Worm (Caenorhabditis elegans) whole organism, L4 larva: ENCODE measurements around the gene C25H3.3.

Experiments
- F10B5.3 ChIP-seq: sonication (generic microtip); optimal IDR thresholded peaks from 2 replicates; lab custom pipeline; 2016; ENCODE audit warnings: mild to moderate bottlenecking, missing genetic modification characterization, missing compliant biosample characterization
- F37D6.2 ChIP-seq: sonication (generic microtip); optimal IDR thresholded peaks from 2 replicates; lab custom pipeline; 2016; ENCODE audit warnings: mild to moderate bottlenecking, missing genetic modification characterization, missing compliant biosample characterization
- F44E2.7 ChIP-seq: fragments of 200-800 bp; sonication (Bioruptor generic); IDR thresholded peaks from 2 replicates; pipeline ENCODE4 v2.1.2; 2022; ENCODE audit warnings: missing genetic modification characterization, missing compliant biosample characterization
- R02D3.7 ChIP-seq: fragments of 150-350 bp; sonication (generic microtip); optimal IDR thresholded peaks from 3 replicates; lab custom pipeline; 2014; ENCODE audit warnings: missing biosample characterization, missing genetic modification characterization
- Y75B8A.6 ChIP-seq: fragments of 200-800 bp; sonication (Bioruptor generic); IDR thresholded peaks from 2 replicates; pipeline ENCODE4 v1.3.6; 2022; ENCODE audit warnings: missing genetic modification reagents, missing genetic modification characterization, missing compliant biosample characterization
- ZK337.2 ChIP-seq: fragments of 200-800 bp; sonication (Bioruptor generic); IDR thresholded peaks from 2 replicates; pipeline ENCODE4 v1.3.6; 2022; ENCODE audit warnings: missing genetic modification reagents, missing genetic modification characterization, missing compliant biosample characterization
- arid-1 ChIP-seq: fragments of 200-800 bp; sonication (Bioruptor generic); conservative IDR thresholded peaks from 2 replicates; pipeline ENCODE4 v1.3.6; 2022; ENCODE audit warnings: missing genetic modification reagents, missing genetic modification characterization, missing compliant biosample characterization
- ceh-28 ChIP-seq: fragments of 150-350 bp; optimal IDR thresholded peaks from 2 replicates; lab custom pipeline; 2014; ENCODE audit warnings: missing biosample characterization, missing genetic modification reagents, missing genetic modification characterization
- ctbp-1 ChIP-seq: fragments of 200-800 bp; sonication (Bioruptor generic); IDR thresholded peaks from 2 replicates; pipeline ENCODE4 v1.3.6; 2022; ENCODE audit warnings: missing genetic modification reagents, missing genetic modification characterization, missing compliant biosample characterization
- daf-19 ChIP-seq: fragments of 200-800 bp; sonication (Bioruptor generic); conservative IDR thresholded peaks from 2 replicates; pipeline ENCODE4 v1.3.6; 2022; ENCODE audit warnings: missing genetic modification characterization, missing compliant biosample characterization
- daf-8 ChIP-seq: fragments of 200-800 bp; sonication (Bioruptor generic); IDR thresholded peaks from 2 replicates; pipeline ENCODE4 v1.3.6; 2022; ENCODE audit warnings: missing genetic modification characterization, missing compliant biosample characterization
- dmd-9 ChIP-seq: fragments of 200-800 bp; sonication (Bioruptor generic); IDR thresholded peaks from 2 replicates; pipeline ENCODE4 v1.3.6; 2022; ENCODE audit warnings: missing genetic modification reagents, missing genetic modification characterization, missing compliant biosample characterization
- dpl-1 ChIP-seq: fragments of 150-350 bp; optimal IDR thresholded peaks from 2 replicates; lab custom pipeline; 2014; ENCODE audit warnings: missing biosample characterization, missing genetic modification reagents, missing genetic modification characterization
- duxl-1 ChIP-seq: sonication (generic microtip); optimal IDR thresholded peaks from 2 replicates; lab custom pipeline; 2016; ENCODE audit warnings: mild to moderate bottlenecking, missing genetic modification characterization, moderate library complexity, missing compliant biosample characterization; ENCODE audit not compliant: poor library complexity
- dve-1 ChIP-seq: sonication (generic microtip); optimal IDR thresholded peaks from 2 replicates; lab custom pipeline; 2017; ENCODE audit warnings: antibody characterized with exemption, mild to moderate bottlenecking, missing genetic modification characterization, missing compliant biosample characterization; ENCODE audit not compliant: insufficient read depth
- egl-43 ChIP-seq: fragments of 200-800 bp; sonication (Bioruptor generic); IDR thresholded peaks from 2 replicates; pipeline ENCODE4 v1.3.6; 2022; ENCODE audit warnings: missing genetic modification reagents, missing genetic modification characterization, missing compliant biosample characterization
- hlh-11 ChIP-seq: fragments of 200-800 bp; sonication (Bioruptor generic); optimal IDR thresholded peaks from 2 replicates; lab custom pipeline; 2018; ENCODE audit warnings: mild to moderate bottlenecking, missing genetic modification characterization, missing compliant biosample characterization
- hlh-30 ChIP-seq: sonication (generic microtip); optimal IDR thresholded peaks from 2 replicates; lab custom pipeline; 2017; ENCODE audit warnings: antibody characterized with exemption, mild to moderate bottlenecking, missing genetic modification characterization, missing compliant biosample characterization; ENCODE audit not compliant: insufficient read depth
- jun-1 ChIP-seq: fragments of 150-350 bp; optimal IDR thresholded peaks from 2 replicates; lab custom pipeline; 2014; ENCODE audit warnings: missing biosample characterization, missing genetic modification reagents, missing genetic modification characterization
- lim-7 ChIP-seq: fragments of 200-800 bp; sonication (Bioruptor generic); IDR thresholded peaks from 2 replicates; pipeline ENCODE4 v1.3.6; 2022; ENCODE audit warnings: missing genetic modification characterization, missing compliant biosample characterization
- lin-15B ChIP-seq: fragments of 150-350 bp; sonication (generic microtip); optimal IDR thresholded peaks from 3 replicates; lab custom pipeline; 2014; ENCODE audit warnings: missing biosample characterization, missing genetic modification characterization
- lin-38 ChIP-seq: fragments of 200-800 bp; sonication (Bioruptor generic); IDR thresholded peaks from 2 replicates; pipeline ENCODE4 v1.3.6; 2022; ENCODE audit warnings: missing genetic modification reagents, missing genetic modification characterization, missing compliant biosample characterization
- lsy-2 ChIP-seq, 2 experiments: fragments of 150-350 bp in 1 of 2; sonication (generic microtip) in 1 of 2; optimal IDR thresholded peaks; 2 replicates each; lab custom pipeline; 2014 to 2017; ENCODE audit warnings: missing biosample characterization in 2 of 2, missing genetic modification characterization in 2 of 2
- madf-5 ChIP-seq, 2 experiments: fragments of 200-800 bp; sonication (Bioruptor generic); IDR thresholded peaks; 2 replicates each; pipeline ENCODE4 v1.3.6; 2022; ENCODE audit warnings: missing compliant biosample characterization in 2 of 2, missing genetic modification characterization in 2 of 2
- mdl-1 ChIP-seq, 2 experiments: fragments of 150-350 bp in 1 of 2; sonication (generic microtip) in 1 of 2; optimal IDR thresholded peaks; 2 replicates each; lab custom pipeline; 2014 to 2017; ENCODE audit warnings: missing biosample characterization in 2 of 2, missing genetic modification characterization in 2 of 2
- mes-2 ChIP-seq: sonication (generic microtip); optimal IDR thresholded peaks from 2 replicates; lab custom pipeline; 2016; ENCODE audit warnings: missing genotype, mild to moderate bottlenecking, missing genetic modification characterization, missing compliant biosample characterization; ENCODE audit not compliant: poor library complexity, severe bottlenecking
- mxl-2 ChIP-seq: fragments of 200-800 bp; sonication (Bioruptor generic); conservative IDR thresholded peaks from 2 replicates; pipeline ENCODE4 v1.3.6; 2022; ENCODE audit warnings: missing genetic modification reagents, missing genetic modification characterization, missing compliant biosample characterization
- mxl-3 ChIP-seq: fragments of 200-800 bp; sonication (Bioruptor generic); optimal IDR thresholded peaks from 2 replicates; lab custom pipeline; 2018; ENCODE audit warnings: mild to moderate bottlenecking, missing genetic modification characterization, missing compliant biosample characterization
- nhr-48 ChIP-seq: sonication (generic microtip); optimal IDR thresholded peaks from 2 replicates; lab custom pipeline; 2016; ENCODE audit warnings: mild to moderate bottlenecking, missing genetic modification characterization, missing compliant biosample characterization
- nhr-6 ChIP-seq: fragments of 150-350 bp; optimal IDR thresholded peaks from 2 replicates; lab custom pipeline; 2014; ENCODE audit warnings: missing biosample characterization, missing genetic modification characterization
- saeg-2 ChIP-seq: fragments of 200-800 bp; sonication (Bioruptor generic); IDR thresholded peaks from 2 replicates; pipeline ENCODE4 v1.3.6; 2022; ENCODE audit warnings: missing genetic modification reagents, missing genetic modification characterization, missing compliant biosample characterization
- sdz-12 ChIP-seq: fragments of 200-800 bp; sonication (Bioruptor generic); optimal IDR thresholded peaks from 2 replicates; lab custom pipeline; 2018; ENCODE audit warnings: mild to moderate bottlenecking, missing genetic modification characterization, missing compliant biosample characterization
- set-16 ChIP-seq: fragments of 200-800 bp; sonication (Bioruptor generic); IDR thresholded peaks from 2 replicates; pipeline ENCODE4 v1.3.6; 2022; ENCODE audit warnings: missing genetic modification reagents, missing genetic modification characterization, missing compliant biosample characterization
- snpc-1.2 ChIP-seq: fragments of 200-800 bp; sonication (Bioruptor generic); IDR thresholded peaks from 2 replicates; pipeline ENCODE4 v1.3.6; 2022; ENCODE audit warnings: missing genetic modification reagents, missing genetic modification characterization, missing compliant biosample characterization
- spr-3 ChIP-seq: fragments of 200-800 bp; sonication (Bioruptor generic); optimal IDR thresholded peaks from 2 replicates; lab custom pipeline; 2018; ENCODE audit warnings: mild to moderate bottlenecking, missing genetic modification characterization, missing compliant biosample characterization
- tag-97 ChIP-seq: fragments of 200-800 bp; sonication (Bioruptor generic); IDR thresholded peaks from 2 replicates; pipeline ENCODE4 v1.3.6; 2022; ENCODE audit warnings: missing genetic modification characterization, missing compliant biosample characterization
- unc-62 ChIP-seq, 3 experiments: fragments of 150-350 bp in 1 of 3; sonication (generic microtip); optimal IDR thresholded peaks in 2 of 3; peaks in 1 of 3; 1 replicate in 1 of 3; 2 replicates in 2 of 3; lab custom pipeline; 2014 to 2017; ENCODE audit warnings: missing biosample characterization in 3 of 3, missing genetic modification characterization in 3 of 3, missing genetic modification reagents in 3 of 3, missing genotype in 1 of 3
- zip-2 ChIP-seq: fragments of 150-350 bp; optimal IDR thresholded peaks from 2 replicates; lab custom pipeline; 2014; ENCODE audit warnings: missing biosample characterization, missing genetic modification characterization
- ztf-11 ChIP-seq: fragments of 150-350 bp; optimal IDR thresholded peaks from 2 replicates; lab custom pipeline; 2014; ENCODE audit warnings: missing biosample characterization, missing genetic modification characterization
- ztf-7 ChIP-seq: fragments of 150-350 bp; optimal IDR thresholded peaks from 2 replicates; lab custom pipeline; 2014; ENCODE audit warnings: missing biosample characterization, missing genetic modification characterization

The C25H3.3 gene

ce11 chrII:5701485-5701884 is 7.5 kb downstream of the C25H3.3 start (continued):
- TF ChIP-seq mdl-1 (tag; optimal IDR thresholded peaks at IDR 0.05; lab: Kevin White, UChicago) = peak; percentile 59 to 75
- peak; percentile 76 for TF ChIP-seq duxl-1 (tag; lab: Kevin White, UChicago)
- TF ChIP-seq set-16 (GFP tag; lab: Robert Waterston, UW) = no peak
- TF ChIP-seq lin-38 (GFP tag; lab: Robert Waterston, UW) = peak; percentile 57
- TF ChIP-seq mxl-2 (GFP tag; lab: Robert Waterston, UW) = no peak
- peak; percentile 30 for TF ChIP-seq jun-1 (tag; lab: Kevin White, UChicago)
- peak; percentile 27 for TF ChIP-seq ztf-7 (tag; lab: Kevin White, UChicago)
- TF ChIP-seq R02D3.7 (tag; lab: Kevin White, UChicago) = no peak
- TF ChIP-seq lin-15B (tag; lab: Kevin White, UChicago) = peak; percentile 19
- peak; percentile 77 for TF ChIP-seq mes-2
- peak in 1 of 2 experiments; percentile 59 for TF ChIP-seq unc-62 (GFP tag; optimal IDR thresholded peaks at IDR 0.05 in 1 of 2; lab: Kevin White, UChicago)
- no peak for TF ChIP-seq unc-62 (tag; optimal IDR thresholded peaks at IDR 0.05; lab: Kevin White, UChicago)
- no peak for TF ChIP-seq dmd-9 (GFP tag; lab: Robert Waterston, UW)

ce11 chrII:5702611-5703192 is 8.7 kb downstream of the C25H3.3 start:
- TF ChIP-seq zip-2 (tag; lab: Kevin White, UChicago) (no peak), arid-1 (no peak), ztf-7 (tag; lab: Kevin White, UChicago) (no peak), mdl-1 (tag; optimal IDR thresholded peaks at IDR 0.05; lab: Kevin White, UChicago) (peak in 1 of 2 experiments; percentile 38), dpl-1 (peak; percentile 3), tag-97 (no peak), snpc-1.2 (GFP tag; lab: Robert Waterston, UW) (no peak), ctbp-1 (GFP tag; lab: Robert Waterston, UW) (no peak), nhr-48 (tag; lab: Kevin White, UChicago) (peak; percentile 59), mes-2 (peak; percentile 2), egl-43 (no peak), dve-1 (peak; percentile 0), sdz-12 (GFP tag; lab: Kevin White, UChicago) (no peak), hlh-11 (peak; percentile 14), spr-3 (GFP tag; lab: Kevin White, UChicago) (no peak), ZK337.2 (GFP tag; lab: Robert Waterston, UW) (no peak), F44E2.7 (GFP tag; lab: Robert Waterston, UW) (no peak), Y75B8A.6 (GFP tag; lab: Robert Waterston, UW) (no peak), unc-62 (GFP tag; optimal IDR thresholded peaks at IDR 0.05 in 1 of 2; lab: Kevin White, UChicago) (peak in 1 of 2 experiments; percentile 44), unc-62 (tag; optimal IDR thresholded peaks at IDR 0.05; lab: Kevin White, UChicago) (no peak), madf-5 (GFP tag; IDR thresholded peaks at IDR 0.05; lab: Robert Waterston, UW) (no peak), lim-7 (GFP tag; lab: Robert Waterston, UW) (no peak), F37D6.2 (tag; lab: Kevin White, UChicago) (no peak), ztf-11 (tag; lab: Kevin White, UChicago) (no peak), jun-1 (tag; lab: Kevin White, UChicago) (no peak)

ce11 chrII:5704479-5704878 is 10.5 kb downstream of the C25H3.3 start:
- TF ChIP-seq mxl-3 (GFP tag; lab: Kevin White, UChicago) = peak; percentile 27
- TF ChIP-seq F10B5.3 (tag; lab: Kevin White, UChicago) = no peak
- TF ChIP-seq saeg-2 (GFP tag; lab: Robert Waterston, UW) = no peak
- no peak for TF ChIP-seq nhr-6
- peak; percentile 25 for TF ChIP-seq hlh-30 (tag; lab: Kevin White, UChicago)
- TF ChIP-seq daf-19 (GFP tag; lab: Robert Waterston, UW) = no peak
- peak in 1 of 2 experiments; percentile 14 for TF ChIP-seq lsy-2 (tag; optimal IDR thresholded peaks at IDR 0.05; lab: Kevin White, UChicago)
- no peak for TF ChIP-seq daf-8 (GFP tag; lab: Robert Waterston, UW)
- no peak for TF ChIP-seq ceh-28 (tag; lab: Kevin White, UChicago)
